Fruit fly (Drosophila melanogaster): Measurements from ENCODE around the gene Daxx.
A peak's percentile ranks its signal among the peaks of the same experiment; 100 is the strongest.

Daxx gene

DNA sequence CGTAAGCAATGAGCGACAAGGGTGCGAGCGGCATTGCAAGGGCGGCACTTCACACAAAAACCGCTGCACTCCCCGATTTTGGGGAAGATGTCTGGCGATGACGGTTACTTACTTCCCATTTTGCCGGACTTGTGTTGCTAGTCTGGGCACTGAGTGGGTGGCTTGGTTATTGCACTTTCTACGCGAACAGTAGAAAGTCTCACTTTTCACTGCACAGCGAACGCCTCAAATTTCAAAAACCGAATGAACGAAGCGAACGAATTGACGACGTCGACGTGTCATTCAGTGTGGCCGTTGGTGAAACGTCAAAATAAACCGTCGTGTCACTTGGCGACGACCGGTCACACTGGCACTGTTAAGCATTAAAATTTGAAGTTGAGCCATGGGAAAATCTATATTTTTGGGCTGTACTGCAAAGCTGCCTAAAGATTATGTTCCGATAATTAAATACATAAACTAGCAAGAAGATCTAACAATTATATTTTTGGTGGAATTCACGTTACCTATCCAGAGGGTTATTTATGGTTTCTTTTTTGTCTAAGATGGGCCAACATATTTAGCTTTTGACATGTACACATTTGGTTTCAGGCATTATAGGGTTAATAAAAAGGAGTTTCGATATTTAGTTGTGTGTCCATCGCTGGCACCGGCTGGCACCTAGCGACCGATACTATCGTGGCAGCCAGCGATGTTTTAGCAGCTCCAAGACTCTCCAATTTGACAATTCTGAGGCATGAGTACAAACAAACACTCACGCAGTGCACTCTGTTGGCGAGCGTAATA, at the start of gene Daxx, which contains the start of gene Sec61alpha (continued):
- TF ChIP-seq CG9139 (GFP tag; optimal IDR thresholded peaks at IDR 0.05): peak; percentile 1
- peak; percentile 79 for TF ChIP-seq CG3032 (tag; optimal IDR thresholded peaks at IDR 0.05)
- TF ChIP-seq CG11902 (GFP tag; optimal IDR thresholded peaks at IDR 0.05): peak; percentile 78
- peak; percentile 78 for TF ChIP-seq CG6792 (GFP tag; optimal IDR thresholded peaks at IDR 0.05)
- TF ChIP-seq CG11294 (GFP tag; IDR thresholded peaks at IDR 0.05): peak; percentile 74
- TF ChIP-seq CG11762 (GFP tag; optimal IDR thresholded peaks at IDR 0.05; ENCODE audit: insufficient read depth): peak; percentile 74
- peak; percentile 93 for TF ChIP-seq achi (GFP tag; optimal IDR thresholded peaks at IDR 0.05)
- TF ChIP-seq Ets96B (tag; optimal IDR thresholded peaks at IDR 0.05): peak; percentile 58
- peak; percentile 89 for TF ChIP-seq pdm3 (GFP tag; optimal IDR thresholded peaks at IDR 0.05)
- peak; percentile 79 for TF ChIP-seq Sox102F (GFP tag; optimal IDR thresholded peaks at IDR 0.05)

DNA sequence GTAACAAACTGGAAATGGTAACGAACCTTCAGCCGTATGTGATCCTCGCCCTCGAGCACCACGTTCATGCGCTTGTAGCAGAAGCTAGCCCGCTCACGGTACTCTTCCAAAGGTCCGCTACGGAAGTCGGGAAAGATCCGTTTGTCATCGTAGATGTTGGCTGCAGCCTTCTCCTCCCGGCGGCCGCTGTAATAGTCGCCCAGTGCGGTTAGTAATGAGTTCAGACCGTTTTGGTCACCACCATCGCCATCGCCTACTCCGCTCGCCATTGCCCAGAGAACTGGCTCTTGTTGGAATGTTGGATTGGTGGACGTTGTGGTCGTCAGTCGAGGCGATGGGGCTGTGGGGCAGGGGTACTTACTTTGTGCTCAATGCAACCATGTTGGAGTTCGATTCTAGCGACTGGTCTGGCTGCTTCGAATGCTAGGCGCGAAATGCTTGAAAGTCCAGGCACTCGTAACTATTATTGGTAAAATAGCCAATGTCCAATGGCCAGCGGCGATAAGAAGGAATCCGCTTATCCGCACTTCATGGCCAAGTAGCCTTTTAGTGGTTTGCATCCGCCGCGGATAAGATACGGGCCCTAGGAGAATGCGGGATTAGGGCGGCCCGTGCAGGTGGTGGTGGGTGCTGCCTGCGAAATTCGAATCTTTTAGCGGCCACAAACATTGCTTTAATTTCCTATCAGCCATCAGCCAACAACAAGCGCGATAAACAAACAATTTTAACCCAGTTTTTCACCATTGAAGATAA, 33.0 kb upstream of the Daxx start:
- TF ChIP-seq esn (GFP tag; optimal IDR thresholded peaks at IDR 0.05): peak; percentile 15
- TF ChIP-seq lz (GFP tag; optimal IDR thresholded peaks at IDR 0.05): no peak
- TF ChIP-seq dsx (GFP tag; optimal IDR thresholded peaks at IDR 0.05; ENCODE audit: poor library complexity, severe bottlenecking): peak; percentile 61
- no peak for TF ChIP-seq Sox15 (GFP tag; optimal IDR thresholded peaks at IDR 0.05)
- TF ChIP-seq Eip78C (GFP tag): peak; percentile 56
- no peak for TF ChIP-seq CG10631 (GFP tag; optimal IDR thresholded peaks at IDR 0.05)
- TF ChIP-seq CG6808 (GFP tag; optimal IDR thresholded peaks at IDR 0.05): peak; percentile 53
- peak; percentile 33 for TF ChIP-seq CG6854 (GFP tag; optimal IDR thresholded peaks at IDR 0.05)
- TF ChIP-seq CG9139 (GFP tag; optimal IDR thresholded peaks at IDR 0.05): peak; percentile 22
- TF ChIP-seq fkh (GFP tag; optimal IDR thresholded peaks at IDR 0.05): peak; percentile 65
- no peak for TF ChIP-seq CG31627 (GFP tag; optimal IDR thresholded peaks at IDR 0.05)
- peak; percentile 55; the same call in 1 of the 3 replicates for TF ChIP-seq CG6163 (GFP tag; IDR thresholded peaks at IDR 0.05)
- peak; percentile 28 for TF ChIP-seq net (GFP tag; optimal IDR thresholded peaks at IDR 0.05)
- TF ChIP-seq svp (GFP tag): peak; percentile 96
- TF ChIP-seq CG1621 (tag; optimal IDR thresholded peaks at IDR 0.05): peak; percentile 67
- no peak; the same call in 2 of the 3 replicates for TF ChIP-seq eg (GFP tag; IDR thresholded peaks at IDR 0.05)
- TF ChIP-seq ss (GFP tag; optimal IDR thresholded peaks at IDR 0.05): peak in 1 of 2 experiments; percentile 70
- TF ChIP-seq CG16779 (tag; optimal IDR thresholded peaks at IDR 0.05): peak; percentile 46
- peak; percentile 54 for TF ChIP-seq CG6276 (GFP tag; optimal IDR thresholded peaks at IDR 0.05)
- peak; percentile 20 for TF ChIP-seq Lpt (GFP tag; optimal IDR thresholded peaks at IDR 0.05)

DNA sequence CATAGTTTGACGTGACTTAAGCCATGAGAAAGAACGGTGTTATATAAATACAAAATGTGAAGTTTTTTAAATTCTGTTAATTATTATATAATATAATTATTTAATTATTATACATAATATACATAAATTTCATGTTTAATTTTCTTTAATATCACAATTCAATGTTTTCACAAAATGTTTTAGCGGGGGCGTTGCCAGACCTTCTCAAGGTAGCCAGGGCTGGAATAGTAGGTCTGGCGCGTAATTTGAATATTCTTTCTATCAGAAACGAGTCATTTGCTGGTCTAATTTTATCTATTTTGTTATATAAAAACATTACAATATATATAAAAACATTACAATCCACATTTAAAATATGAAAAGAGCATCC, 32.4 kb upstream of the Daxx start, which contains the start of gene Acox3:
Gene Acox3, minus strand, starts transcription at position 70 of the 370 bp plus-strand sequence.
- TF ChIP-seq CG11902 (GFP tag; optimal IDR thresholded peaks at IDR 0.05) (no peak), fkh (GFP tag; optimal IDR thresholded peaks at IDR 0.05) (peak; percentile 2)

DNA sequence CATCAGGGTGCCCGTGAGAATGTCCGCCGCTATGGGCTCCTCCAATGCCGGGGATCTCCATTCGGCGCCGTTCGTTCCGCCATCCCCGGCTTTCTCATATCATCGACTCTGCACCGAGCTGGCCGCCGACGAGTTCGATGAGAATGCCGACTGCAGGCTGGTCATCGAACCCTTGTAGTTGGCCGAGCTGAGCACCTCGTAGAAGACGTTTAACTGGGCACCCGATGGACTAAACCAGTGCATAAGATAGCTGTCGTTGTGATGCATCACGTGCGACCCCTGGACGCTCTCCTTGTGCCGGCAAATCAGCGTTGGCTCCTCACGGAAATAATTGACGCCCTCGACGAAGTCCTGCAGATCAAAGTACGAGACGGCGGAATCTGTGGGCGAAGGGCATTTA, 31.0 kb upstream of the Daxx start:
- no peak for TF ChIP-seq CG10669 (GFP tag; optimal IDR thresholded peaks at IDR 0.05)
- peak in 1 of 2 experiments; percentile 9 for TF ChIP-seq ss (GFP tag; optimal IDR thresholded peaks at IDR 0.05)
